Worm (Caenorhabditis elegans) whole organism, mixed stage, embryonic: ENCODE measurements around the gene H03G16.5.

Experiments used
- bed-3 ChIP-seq: fragments of 200-800 bp; sonication (Bioruptor generic); optimal IDR thresholded peaks from 3 replicates; lab custom pipeline; 2018; ENCODE audit warnings: mild to moderate bottlenecking, missing genetic modification characterization, moderate library complexity, missing compliant biosample characterization
- blmp-1 ChIP-seq: fragments of 150-350 bp; optimal IDR thresholded peaks from 2 replicates; lab custom pipeline; 2014; ENCODE audit warnings: missing biosample characterization, missing genetic modification characterization
- ceh-39 ChIP-seq: fragments of 150-350 bp; optimal IDR thresholded peaks from 2 replicates; lab custom pipeline; 2014; ENCODE audit warnings: missing biosample characterization, missing genetic modification characterization
- ceh-83 ChIP-seq: fragments of 200-800 bp; sonication (Bioruptor generic); optimal IDR thresholded peaks from 2 replicates; lab custom pipeline; 2018; ENCODE audit warnings: mild to moderate bottlenecking, missing genetic modification characterization, missing compliant biosample characterization
- ces-1 ChIP-seq: fragments of 150-350 bp; optimal IDR thresholded peaks from 2 replicates; lab custom pipeline; 2014; ENCODE audit warnings: missing biosample characterization, missing genetic modification reagents, missing genetic modification characterization
- cnd-1 ChIP-seq: fragments of 200-800 bp; sonication (Bioruptor generic); optimal IDR thresholded peaks from 2 replicates; lab custom pipeline; 2018; ENCODE audit warnings: mild to moderate bottlenecking, missing genetic modification characterization, missing compliant biosample characterization
- drap-1 ChIP-seq: fragments of 200-800 bp; sonication (Bioruptor generic); optimal IDR thresholded peaks from 3 replicates; lab custom pipeline; 2018; ENCODE audit warnings: mild to moderate bottlenecking, missing genetic modification characterization, missing compliant biosample characterization
- elt-1 ChIP-seq: sonication (generic microtip); optimal IDR thresholded peaks from 2 replicates; lab custom pipeline; 2017; ENCODE audit warnings: missing genetic modification characterization, mild to moderate bottlenecking, missing compliant biosample characterization, antibody characterized with exemption, moderate library complexity, borderline replicate concordance; ENCODE audit not compliant: insufficient read depth
- elt-3 ChIP-seq: fragments of 150-350 bp; optimal IDR thresholded peaks from 2 replicates; lab custom pipeline; 2014; ENCODE audit warnings: missing biosample characterization, missing genetic modification characterization
- flh-1 ChIP-seq: fragments of 200-800 bp; sonication (Bioruptor generic); optimal IDR thresholded peaks from 2 replicates; lab custom pipeline; 2018; ENCODE audit warnings: mild to moderate bottlenecking, missing genetic modification characterization, moderate library complexity, missing compliant biosample characterization
- hlh-1 ChIP-seq: fragments of 150-350 bp; optimal IDR thresholded peaks from 2 replicates; lab custom pipeline; 2014; ENCODE audit warnings: missing biosample characterization, missing genetic modification reagents, missing genetic modification characterization
- lin-13 ChIP-seq: fragments of 150-350 bp; optimal IDR thresholded peaks from 2 replicates; lab custom pipeline; 2014; ENCODE audit warnings: missing biosample characterization, missing genetic modification characterization
- mab-5 ChIP-seq: fragments of 150-350 bp; optimal IDR thresholded peaks from 2 replicates; lab custom pipeline; 2014; ENCODE audit warnings: missing biosample characterization, missing genetic modification characterization
- mep-1 ChIP-seq: fragments of 150-350 bp; optimal IDR thresholded peaks from 2 replicates; lab custom pipeline; 2017; ENCODE audit warnings: missing biosample characterization, missing genetic modification reagents, missing genetic modification characterization, inconsistent platforms
- nhr-2 ChIP-seq: fragments of 150-350 bp; optimal IDR thresholded peaks from 2 replicates; lab custom pipeline; 2014; ENCODE audit warnings: missing biosample characterization, missing genetic modification characterization
- nhr-237 ChIP-seq: fragments of 150-350 bp; optimal IDR thresholded peaks from 2 replicates; lab custom pipeline; 2014; ENCODE audit warnings: missing biosample characterization, missing genetic modification characterization
- nhr-28 ChIP-seq: fragments of 150-350 bp; optimal IDR thresholded peaks from 2 replicates; lab custom pipeline; 2014; ENCODE audit warnings: missing biosample characterization, missing genetic modification characterization
- nhr-76 ChIP-seq: sonication (generic microtip); optimal IDR thresholded peaks from 2 replicates; lab custom pipeline; 2017; ENCODE audit warnings: missing biosample characterization, missing genetic modification characterization
- pha-4 ChIP-seq: fragments of 150-350 bp; optimal IDR thresholded peaks from 2 replicates; lab custom pipeline; 2018; ENCODE audit warnings: missing biosample characterization, missing genetic modification reagents, missing genetic modification characterization
- sem-2 ChIP-seq: fragments of 200-800 bp; sonication (Bioruptor generic); optimal IDR thresholded peaks from 2 replicates; lab custom pipeline; 2018; ENCODE audit warnings: mild to moderate bottlenecking, missing genetic modification characterization, missing compliant biosample characterization
- snpc-4 ChIP-seq: fragments of 150-350 bp; optimal IDR thresholded peaks from 2 replicates; lab custom pipeline; 2014; ENCODE audit warnings: missing biosample characterization, missing genetic modification characterization
- sptf-1 ChIP-seq: sonication (generic microtip); optimal IDR thresholded peaks from 2 replicates; lab custom pipeline; 2017; ENCODE audit warnings: mild to moderate bottlenecking, missing genetic modification characterization, moderate library complexity, missing compliant biosample characterization
- unc-120 ChIP-seq: sonication (generic microtip); optimal IDR thresholded peaks from 2 replicates; lab custom pipeline; 2017; ENCODE audit warnings: missing genetic modification characterization, missing compliant biosample characterization; ENCODE audit not compliant: poor library complexity, severe bottlenecking
- unc-39 ChIP-seq: fragments of 150-350 bp; optimal IDR thresholded peaks from 2 replicates; lab custom pipeline; 2014; ENCODE audit warnings: missing biosample characterization, missing genetic modification characterization
- unc-62 ChIP-seq: fragments of 150-350 bp; optimal IDR thresholded peaks from 2 replicates; lab custom pipeline; 2014; ENCODE audit warnings: missing biosample characterization, missing genetic modification reagents, missing genetic modification characterization
- zip-8 ChIP-seq: fragments of 150-350 bp; optimal IDR thresholded peaks from 2 replicates; lab custom pipeline; 2014; ENCODE audit warnings: missing biosample characterization, missing genetic modification characterization
- ztf-11 ChIP-seq: fragments of 150-350 bp; optimal IDR thresholded peaks from 2 replicates; lab custom pipeline; 2014; ENCODE audit warnings: missing biosample characterization, missing genetic modification characterization

H03G16.5 gene

DNA sequence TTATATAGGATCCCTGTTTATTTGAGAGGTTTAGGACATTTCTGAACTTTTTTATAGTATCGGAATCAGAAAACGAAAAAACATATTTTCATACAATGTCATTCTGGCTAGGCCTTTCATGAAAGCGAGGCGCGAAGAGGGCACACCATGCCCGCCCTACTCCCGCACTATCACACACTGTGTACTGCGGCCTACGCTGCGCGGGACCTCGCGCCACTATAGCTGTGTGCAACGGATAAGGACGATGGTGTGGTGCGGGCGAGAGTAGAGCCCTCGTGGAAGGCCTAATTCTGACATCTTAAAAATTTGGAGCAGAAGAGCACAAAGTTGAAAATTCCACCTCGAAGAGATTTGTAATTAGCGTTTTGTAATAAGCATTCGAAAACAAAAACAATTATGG lies 45.7 kb downstream of the H03G16.5 start:
- TF ChIP-seq blmp-1, result no peak
- TF ChIP-seq nhr-237, result no peak
- TF ChIP-seq nhr-76, result no peak
- TF ChIP-seq lin-13 (tag; lab: Kevin White, UChicago), result no peak
- TF ChIP-seq pha-4 (tag; lab: Kevin White, UChicago), result no peak
- TF ChIP-seq unc-120, result no peak
- TF ChIP-seq sem-2 (GFP tag; lab: Kevin White, UChicago), result no peak

ce11 chrX:15008697-15009096 lies 47.9 kb downstream of the H03G16.5 start:
- TF ChIP-seq mab-5 (no peak), bed-3 (GFP tag; lab: Kevin White, UChicago) (no peak), cnd-1 (tag; lab: Kevin White, UChicago) (no peak), snpc-4 (tag; lab: Kevin White, UChicago) (no peak), sptf-1 (tag; lab: Kevin White, UChicago) (no peak), unc-39 (tag; lab: Kevin White, UChicago) (no peak), flh-1 (GFP tag; lab: Kevin White, UChicago) (no peak), ceh-39 (no peak), nhr-2 (no peak), zip-8 (tag; lab: Kevin White, UChicago) (no peak), ceh-83 (GFP tag; lab: Kevin White, UChicago) (no peak), lin-13 (tag; lab: Kevin White, UChicago) (no peak), hlh-1 (tag; lab: Kevin White, UChicago) (no peak), elt-3 (tag; lab: Kevin White, UChicago) (no peak)

ce11 chrX:15006847-15007358 lies 49.7 kb downstream of the H03G16.5 start, which contains the start of gene ergi-2:
TSS of gene ergi-2 (minus strand) at chrX:15007308.
- TF ChIP-seq ces-1 (GFP tag; lab: Kevin White, UChicago), result peak; percentile 16
- TF ChIP-seq mep-1 (tag; lab: Kevin White, UChicago), result peak; percentile 30
- no peak for TF ChIP-seq unc-39 (tag; lab: Kevin White, UChicago)
- TF ChIP-seq cnd-1 (tag; lab: Kevin White, UChicago), result no peak
- TF ChIP-seq lin-13 (tag; lab: Kevin White, UChicago), result no peak
- TF ChIP-seq drap-1, result no peak
- TF ChIP-seq ztf-11 (tag; lab: Kevin White, UChicago), result no peak
- TF ChIP-seq elt-1 (tag; lab: Kevin White, UChicago), result no peak
- no peak for TF ChIP-seq nhr-28 (tag; lab: Kevin White, UChicago)
- no peak for TF ChIP-seq unc-62
